Fruit fly (Drosophila melanogaster): Measurements from ENCODE around the gene Acp95EF.

The Acp95EF gene

DNA sequence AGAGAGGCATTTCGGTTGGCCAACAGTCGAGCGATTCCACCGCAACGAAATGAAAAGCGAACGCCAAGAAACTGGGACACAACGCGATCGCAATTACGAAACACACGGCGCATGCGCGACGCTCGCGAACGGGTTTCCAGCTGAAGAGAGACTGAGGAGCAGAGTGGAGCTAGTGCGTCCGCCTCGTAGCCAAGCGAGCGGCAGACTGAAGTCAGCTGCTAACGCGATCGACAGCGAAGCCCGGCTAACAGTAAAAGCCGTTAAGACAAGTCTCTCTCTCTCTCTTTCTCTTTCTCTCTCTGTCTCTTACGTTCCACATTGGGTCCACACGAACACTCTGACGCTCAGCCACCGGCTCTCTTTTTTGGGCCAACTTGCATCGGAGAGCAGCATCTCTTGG is 10.2 kb upstream of the Acp95EF start, which contains the start of gene CG17786 (continued):
- TF ChIP-seq CG8281 (tag; optimal IDR thresholded peaks at IDR 0.05): no peak
- TF ChIP-seq mam (GFP tag; optimal IDR thresholded peaks at IDR 0.05): no peak
- TF ChIP-seq CG11085 (GFP tag; IDR thresholded peaks at IDR 0.05): no peak
- peak; percentile 17 for TF ChIP-seq CG17385 (GFP tag; optimal IDR thresholded peaks at IDR 0.05)
- peak; percentile 42 for TF ChIP-seq oc (tag; optimal IDR thresholded peaks at IDR 0.05)
- no peak for TF ChIP-seq jing (GFP tag; optimal IDR thresholded peaks at IDR 0.05)
- TF ChIP-seq CG11723 (GFP tag; optimal IDR thresholded peaks at IDR 0.05): no peak
- peak in 1 of 2 experiments; percentile 27 for TF ChIP-seq Eip74EF (GFP tag; optimal IDR thresholded peaks at IDR 0.05)
- no peak for TF ChIP-seq klu (GFP tag; IDR thresholded peaks at IDR 0.05)
- TF ChIP-seq shn (GFP tag; optimal IDR thresholded peaks at IDR 0.05): no peak
- no peak for TF ChIP-seq CG9876 (GFP tag; optimal IDR thresholded peaks at IDR 0.05)
- TF ChIP-seq vvl (GFP tag; IDR thresholded peaks at IDR 0.05): peak; percentile 62; the same call in 1 of the 2 replicates
- no peak for TF ChIP-seq sug (tag; optimal IDR thresholded peaks at IDR 0.05)
- peak; percentile 48 for TF ChIP-seq CG3163 (GFP tag; optimal IDR thresholded peaks at IDR 0.05)
- TF ChIP-seq CG11696 (GFP tag; IDR thresholded peaks at IDR 0.05): no peak
- no peak for TF ChIP-seq NFAT (GFP tag; IDR thresholded peaks at IDR 0.05)
- TF ChIP-seq slbo (GFP tag; IDR thresholded peaks at IDR 0.05): no peak
- peak; percentile 43; the same call in 1 of the 3 replicates for TF ChIP-seq so (GFP tag; IDR thresholded peaks at IDR 0.05)

DNA sequence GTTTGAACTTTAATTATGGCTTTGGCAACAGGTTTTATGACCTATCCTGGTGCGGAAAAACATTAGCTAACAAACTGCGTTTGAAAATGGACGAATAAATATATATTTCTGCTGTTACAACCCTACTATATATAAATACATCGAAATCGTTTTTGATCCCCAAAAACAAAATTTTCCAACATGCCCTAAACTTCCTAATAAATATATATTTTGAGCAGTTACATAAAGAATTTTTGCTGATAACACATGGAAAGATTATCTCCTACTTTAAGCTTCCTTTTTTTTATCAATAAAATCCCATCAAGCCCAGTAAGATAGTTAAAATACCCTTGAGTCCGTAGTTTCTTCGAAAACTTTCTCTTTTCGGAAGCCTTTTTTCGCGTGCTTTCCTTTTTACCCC is 9.7 kb upstream of the Acp95EF start:
- TF ChIP-seq Trl (optimal IDR thresholded peaks at IDR 0.05) (peak in 1 of 2 experiments; percentile 28), Trl (GFP tag; optimal IDR thresholded peaks at IDR 0.05) (no peak), CG6175 (GFP tag; IDR thresholded peaks at IDR 0.05) (no peak), gce (GFP tag; IDR thresholded peaks at IDR 0.05) (no peak)

DNA sequence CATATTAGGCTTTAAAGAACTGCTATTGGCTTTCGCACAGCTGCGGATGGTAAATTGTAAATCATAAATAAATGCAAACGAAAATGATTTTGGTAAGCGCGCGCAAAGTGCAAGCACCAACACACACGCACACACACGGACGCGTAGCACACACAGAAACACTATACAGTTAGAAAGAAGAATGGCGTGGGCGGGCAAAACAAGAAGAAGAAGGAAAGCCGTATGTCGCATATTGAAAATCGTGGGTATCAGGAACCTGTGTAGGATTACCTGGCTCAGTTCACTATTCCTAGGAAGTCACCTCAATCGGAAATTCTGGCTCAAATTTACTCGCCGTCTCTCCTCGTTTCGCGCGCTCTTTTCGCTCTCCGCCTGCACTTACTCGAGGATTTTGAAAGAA is 7.9 kb upstream of the Acp95EF start, which contains the start of gene cav:
Gene cav (plus strand): TSS at position 259 of the 400 bp plus-strand sequence.
- no peak for TF ChIP-seq en (GFP tag; optimal IDR thresholded peaks at IDR 0.05)
- TF ChIP-seq caup (GFP tag; optimal IDR thresholded peaks at IDR 0.05; ENCODE audit: severe bottlenecking): no peak
- TF ChIP-seq gcm (GFP tag; optimal IDR thresholded peaks at IDR 0.05): no peak
- TF ChIP-seq zfh1 (GFP tag; IDR thresholded peaks at IDR 0.05): no peak
- no peak for TF ChIP-seq CG12071 (GFP tag; optimal IDR thresholded peaks at IDR 0.05)
- TF ChIP-seq Abd-B (GFP tag; optimal IDR thresholded peaks at IDR 0.05): no peak
- no peak for TF ChIP-seq CG6654 (GFP tag; optimal IDR thresholded peaks at IDR 0.05)
- TF ChIP-seq br (optimal IDR thresholded peaks at IDR 0.05): no peak
- no peak for TF ChIP-seq CG9876 (GFP tag; optimal IDR thresholded peaks at IDR 0.05)
- TF ChIP-seq CG10267 (tag; optimal IDR thresholded peaks at IDR 0.05): no peak
- no peak for TF ChIP-seq exex (tag; optimal IDR thresholded peaks at IDR 0.05)
- TF ChIP-seq CG2199 (GFP tag; IDR thresholded peaks at IDR 0.05): 0 out of 3 replicates have a peak, but pooled peaks have one; percentile 20
- TF ChIP-seq sens (GFP tag): no peak
- TF ChIP-seq CG15479 (GFP tag; optimal IDR thresholded peaks at IDR 0.05): peak; percentile 78
- TF ChIP-seq mirr (GFP tag; optimal IDR thresholded peaks at IDR 0.05): no peak
- no peak for TF ChIP-seq Dfd (GFP tag; optimal IDR thresholded peaks at IDR 0.05)
- no peak for TF ChIP-seq CG12104 (GFP tag; optimal IDR thresholded peaks at IDR 0.05)
- TF ChIP-seq CG4730 (GFP tag; IDR thresholded peaks at IDR 0.05): no peak
- TF ChIP-seq CG3726 (GFP tag; IDR thresholded peaks at IDR 0.05): no peak
- TF ChIP-seq CG18619 (GFP tag; optimal IDR thresholded peaks at IDR 0.05): no peak
- TF ChIP-seq jigr1 (GFP tag; IDR thresholded peaks at IDR 0.05): no peak
- no peak for TF ChIP-seq Sox100B (GFP tag; optimal IDR thresholded peaks at IDR 0.05)
- TF ChIP-seq Sin3A (optimal IDR thresholded peaks at IDR 0.05): peak; percentile 1
- no peak for TF ChIP-seq nerfin-1 (tag; optimal IDR thresholded peaks at IDR 0.05)
- no peak for TF ChIP-seq crol (GFP tag; IDR thresholded peaks at IDR 0.05)
- no peak for TF ChIP-seq Six4 (GFP tag; optimal IDR thresholded peaks at IDR 0.05)
- TF ChIP-seq CG17385 (GFP tag; optimal IDR thresholded peaks at IDR 0.05): peak; percentile 80
- no peak for TF ChIP-seq CG4854 (GFP tag; optimal IDR thresholded peaks at IDR 0.05)
- no peak for TF ChIP-seq Dip2 (GFP tag; IDR thresholded peaks at IDR 0.05)
- 0 out of 3 replicates have a peak, but pooled peaks have one; percentile 38 for TF ChIP-seq sr (GFP tag; IDR thresholded peaks at IDR 0.05)
- no peak for TF ChIP-seq CG2875 (GFP tag; optimal IDR thresholded peaks at IDR 0.05)

Measured in whole organism, embryonic.